Worm (Caenorhabditis elegans) whole organism, L3 larva: Measurements from ENCODE around the gene M03C11.1.

Experiments
- daf-12 ChIP-seq: fragments of 150-350 bp; optimal IDR thresholded peaks from 2 replicates; lab custom pipeline; 2014; ENCODE audit warnings: missing biosample characterization, missing genetic modification reagents, missing genetic modification characterization
- fkh-10 ChIP-seq: sonication (generic microtip); optimal IDR thresholded peaks from 2 replicates; lab custom pipeline; 2017; ENCODE audit warnings: missing biosample characterization, missing genetic modification reagents, missing genetic modification characterization
- fos-1 ChIP-seq: fragments of 150-350 bp; optimal IDR thresholded peaks from 2 replicates; lab custom pipeline; 2014; ENCODE audit warnings: missing biosample characterization, missing genetic modification characterization
- nhr-28 ChIP-seq: fragments of 150-350 bp; optimal IDR thresholded peaks from 2 replicates; lab custom pipeline; 2014; ENCODE audit warnings: missing biosample characterization, missing genetic modification characterization
- skn-1 ChIP-seq: fragments of 150-350 bp; optimal IDR thresholded peaks from 2 replicates; lab custom pipeline; 2014; ENCODE audit warnings: missing biosample characterization, missing genetic modification characterization
- tbx-2 ChIP-seq: sonication (generic microtip); optimal IDR thresholded peaks from 2 replicates; lab custom pipeline; 2016; ENCODE audit warnings: mild to moderate bottlenecking, missing genetic modification characterization, missing compliant biosample characterization

ce11 chrIII:10364656-10365055 is 31.2 kb downstream of the M03C11.1 start, which contains the start of gene tbc-8:
- TF ChIP-seq nhr-28 (tag; lab: Kevin White, UChicago) (no peak), daf-12 (no peak), skn-1 (tag; lab: Kevin White, UChicago) (no peak), fos-1 (no peak), fkh-10 (GFP tag; lab: Kevin White, UChicago) (no peak), tbx-2 (tag; lab: Kevin White, UChicago) (no peak)
